Fruit fly (Drosophila melanogaster) whole organism, embryonic: ENCODE data around the gene eIF3d1.

Experiments used
- Bteb2 ChIP-seq: fragments of 200-800 bp; sonication (Bioruptor generic); optimal IDR thresholded peaks from 2 replicates; lab custom pipeline; 2016; ENCODE audit warnings: missing biosample characterization, missing genetic modification characterization
- CG10959 ChIP-seq: fragments of 200-800 bp; sonication (Bioruptor generic); IDR thresholded peaks from 2 replicates; pipeline ENCODE4 v1.3.6; 2022; ENCODE audit warnings: missing biosample characterization, missing genetic modification characterization
- CG11093 ChIP-seq: fragments of 200-800 bp; sonication (Bioruptor generic); IDR thresholded peaks from 3 replicates; pipeline ENCODE4 v1.3.6; 2022; ENCODE audit warnings: missing biosample characterization, missing genetic modification characterization
- CG11398 ChIP-seq: fragments of 200-800 bp; sonication (Bioruptor generic); optimal IDR thresholded peaks from 2 replicates; lab custom pipeline; 2016; ENCODE audit warnings: missing biosample characterization, missing genetic modification characterization
- CG12769 ChIP-seq: fragments of 200-800 bp; sonication (Bioruptor generic); optimal IDR thresholded peaks from 2 replicates; lab custom pipeline; 2019; ENCODE audit warnings: missing biosample characterization, mild to moderate bottlenecking, missing genetic modification characterization, moderate library complexity
- CG12942 ChIP-seq: fragments of 200-800 bp; sonication (Bioruptor generic); optimal IDR thresholded peaks from 3 replicates; lab custom pipeline; 2016; ENCODE audit warnings: missing biosample characterization, missing genetic modification characterization
- CG13424 ChIP-seq: fragments of 200-800 bp; sonication (Bioruptor generic); optimal IDR thresholded peaks from 2 replicates; lab custom pipeline; 2019; ENCODE audit warnings: missing biosample characterization, mild to moderate bottlenecking, missing genetic modification characterization, moderate library complexity
- CG1529 ChIP-seq: fragments of 200-800 bp; sonication (Bioruptor generic); optimal IDR thresholded peaks from 3 replicates; lab custom pipeline; 2018; ENCODE audit warnings: missing biosample characterization, missing genetic modification characterization
- CG17612 ChIP-seq: fragments of 200-800 bp; sonication (Bioruptor generic); IDR thresholded peaks from 2 replicates; pipeline ENCODE4 v1.3.6; 2022; ENCODE audit warnings: missing biosample characterization, missing genetic modification characterization
- CG18011 ChIP-seq: fragments of 200-800 bp; sonication (Bioruptor generic); optimal IDR thresholded peaks from 2 replicates; lab custom pipeline; 2017; ENCODE audit warnings: missing biosample characterization, missing genetic modification characterization, mild to moderate bottlenecking, moderate library complexity, missing genotype
- CG18476 ChIP-seq: fragments of 200-800 bp; sonication (Bioruptor generic); optimal IDR thresholded peaks from 2 replicates; lab custom pipeline; 2016; ENCODE audit warnings: missing biosample characterization, mild to moderate bottlenecking, missing genetic modification characterization
- CG18599 ChIP-seq: fragments of 200-800 bp; sonication (Bioruptor generic); optimal IDR thresholded peaks from 3 replicates; lab custom pipeline; 2017; ENCODE audit warnings: missing biosample characterization, missing genetic modification characterization, mild to moderate bottlenecking, moderate library complexity, missing genetic modification reagents
- CG2202 ChIP-seq: fragments of 200-800 bp; sonication (Bioruptor generic); optimal IDR thresholded peaks from 2 replicates; lab custom pipeline; 2018; ENCODE audit warnings: missing biosample characterization, mild to moderate bottlenecking, missing genetic modification characterization
- CG3065 ChIP-seq: fragments of 200-800 bp; sonication (Bioruptor generic); optimal IDR thresholded peaks from 2 replicates; lab custom pipeline; 2016; ENCODE audit warnings: missing biosample characterization, missing genetic modification characterization
- CG32772 ChIP-seq: fragments of 200-800 bp; sonication (Bioruptor generic); IDR thresholded peaks from 2 replicates; pipeline ENCODE4 v1.3.6; 2022; ENCODE audit warnings: missing biosample characterization, missing genetic modification characterization
- CG6654 ChIP-seq: fragments of 200-800 bp; sonication (Bioruptor generic); optimal IDR thresholded peaks from 2 replicates; lab custom pipeline; 2017; ENCODE audit warnings: missing biosample characterization, mild to moderate bottlenecking, missing genetic modification characterization
- CG7556 ChIP-seq: fragments of 200-800 bp; sonication (Bioruptor generic); optimal IDR thresholded peaks from 2 replicates; lab custom pipeline; 2017; ENCODE audit warnings: missing biosample characterization, mild to moderate bottlenecking, missing genetic modification characterization
- CG8359 ChIP-seq: fragments of 200-800 bp; sonication (Bioruptor generic); optimal IDR thresholded peaks from 2 replicates; lab custom pipeline; 2017; ENCODE audit warnings: missing biosample characterization, mild to moderate bottlenecking, missing genetic modification characterization, borderline replicate concordance
- CG8924 ChIP-seq: fragments of 200-800 bp; optimal IDR thresholded peaks from 3 replicates; lab custom pipeline; 2019; ENCODE audit warnings: missing biosample characterization, mild to moderate bottlenecking, missing genetic modification characterization, moderate library complexity
- D19A ChIP-seq: fragments of 200-800 bp; optimal IDR thresholded peaks from 3 replicates; lab custom pipeline; 2019; ENCODE audit warnings: missing biosample characterization, mild to moderate bottlenecking, missing genetic modification characterization, moderate library complexity
- Dip3 ChIP-seq: fragments of 200-800 bp; sonication (Bioruptor generic); optimal IDR thresholded peaks from 3 replicates; lab custom pipeline; 2016; ENCODE audit warnings: missing biosample characterization, missing genetic modification characterization
- E2f1 ChIP-seq: fragments of 200-800 bp; sonication (Bioruptor generic); IDR thresholded peaks from 2 replicates; pipeline ENCODE4 v1.3.6; 2022; ENCODE audit warnings: missing biosample characterization, missing genetic modification characterization
- Gug ChIP-seq: fragments of 200-800 bp; sonication (Bioruptor generic); IDR thresholded peaks from 4 replicates; pipeline ENCODE4 v1.3.6; 2022; ENCODE audit warnings: missing biosample characterization, missing genetic modification characterization
- Hmr ChIP-seq: fragments of 200-800 bp; sonication (Bioruptor generic); optimal IDR thresholded peaks from 3 replicates; lab custom pipeline; 2017; ENCODE audit warnings: mild to moderate bottlenecking, missing biosample characterization, missing genetic modification reagents, missing genetic modification characterization
- Jarid2 ChIP-seq: fragments of 200-800 bp; sonication (Bioruptor generic); optimal IDR thresholded peaks from 3 replicates; lab custom pipeline; 2017; ENCODE audit warnings: mild to moderate bottlenecking, missing biosample characterization, missing genetic modification reagents, missing genetic modification characterization
- Lhr ChIP-seq: fragments of 200-800 bp; sonication (Bioruptor generic); optimal IDR thresholded peaks from 3 replicates; lab custom pipeline; 2017; ENCODE audit warnings: mild to moderate bottlenecking, missing biosample characterization, missing genetic modification reagents, missing genetic modification characterization
- Lpt ChIP-seq: fragments of >200 bp; optimal IDR thresholded peaks from 2 replicates; lab custom pipeline; 2018; ENCODE audit warnings: missing biosample characterization, missing genetic modification characterization
- MTF-1 ChIP-seq: fragments of 200-800 bp; sonication (Bioruptor generic); optimal IDR thresholded peaks from 2 replicates; lab custom pipeline; 2018; ENCODE audit warnings: missing biosample characterization, mild to moderate bottlenecking, missing genetic modification characterization, borderline replicate concordance
- NK7.1 ChIP-seq: fragments of 200-800 bp; sonication (Bioruptor generic); optimal IDR thresholded peaks from 3 replicates; lab custom pipeline; 2016; ENCODE audit warnings: missing biosample characterization, missing genetic modification characterization
- Rx ChIP-seq: fragments of 200-800 bp; sonication (Bioruptor generic); IDR thresholded peaks from 2 replicates; pipeline ENCODE4 v1.3.6; 2022; ENCODE audit warnings: missing biosample characterization, missing genetic modification characterization
- Sin3A ChIP-seq: fragments of >200 bp; optimal IDR thresholded peaks from 2 replicates; lab custom pipeline; 2018
- Usf ChIP-seq: fragments of 200-800 bp; sonication (Bioruptor generic); optimal IDR thresholded peaks from 2 replicates; lab custom pipeline; 2017; ENCODE audit warnings: missing genotype, missing biosample characterization, missing genetic modification characterization
- ara ChIP-seq: fragments of 200-800 bp; sonication (Bioruptor generic); IDR thresholded peaks from 2 replicates; pipeline ENCODE4 v1.3.6; 2022; ENCODE audit warnings: missing biosample characterization, missing genetic modification characterization
- bsh ChIP-seq, 2 experiments: fragments of 200-800 bp; sonication (Bioruptor generic); optimal IDR thresholded peaks; 2 replicates each; lab custom pipeline; 2017 to 2018; ENCODE audit warnings: mild to moderate bottlenecking in 2 of 2, missing biosample characterization in 2 of 2, missing genetic modification characterization in 2 of 2, moderate library complexity in 1 of 2
- chm ChIP-seq: fragments of 200-800 bp; sonication (Bioruptor generic); IDR thresholded peaks from 2 replicates; pipeline ENCODE4 v1.3.6; 2022; ENCODE audit warnings: missing biosample characterization, missing genetic modification characterization
- crol ChIP-seq: fragments of 200-800 bp; sonication (Bioruptor generic); IDR thresholded peaks from 2 replicates; pipeline ENCODE4 v1.3.6; 2022; ENCODE audit warnings: missing biosample characterization, missing genetic modification characterization
- grau ChIP-seq: fragments of 200-800 bp; optimal IDR thresholded peaks from 3 replicates; lab custom pipeline; 2019; ENCODE audit warnings: missing biosample characterization, mild to moderate bottlenecking, missing genetic modification characterization, moderate library complexity
- gro ChIP-seq: fragments of 200-800 bp; sonication (Bioruptor generic); optimal IDR thresholded peaks from 2 replicates; lab custom pipeline; 2016; ENCODE audit warnings: missing biosample characterization, missing genetic modification characterization
- hbn ChIP-seq: fragments of 200-800 bp; sonication (Bioruptor generic); IDR thresholded peaks from 2 replicates; pipeline ENCODE4 v1.3.6; 2022; ENCODE audit warnings: missing biosample characterization, missing genetic modification characterization; ENCODE audit not compliant: partially characterized antibody
- insv ChIP-seq, 2 experiments: fragments of 200-800 bp; sonication (Bioruptor generic); optimal IDR thresholded peaks; 3 replicates each; lab custom pipeline; 2016 to 2018; ENCODE audit warnings: missing biosample characterization in 2 of 2, missing genetic modification characterization in 2 of 2
- kah ChIP-seq: fragments of 200-800 bp; sonication (Bioruptor generic); optimal IDR thresholded peaks from 2 replicates; lab custom pipeline; 2018; ENCODE audit warnings: missing biosample characterization, mild to moderate bottlenecking, missing genetic modification characterization
- klu ChIP-seq: fragments of 200-800 bp; sonication (Bioruptor generic); IDR thresholded peaks from 2 replicates; pipeline ENCODE4 v1.3.6; 2022; ENCODE audit warnings: missing biosample characterization, missing genetic modification characterization
- luna ChIP-seq: fragments of 200-800 bp; sonication (Bioruptor generic); optimal IDR thresholded peaks from 2 replicates; lab custom pipeline; 2016; ENCODE audit warnings: missing biosample characterization, missing genetic modification characterization
- pnt ChIP-seq: fragments of 200-800 bp; sonication (Bioruptor generic); optimal IDR thresholded peaks from 3 replicates; lab custom pipeline; 2016; ENCODE audit warnings: missing biosample characterization, missing genetic modification characterization
- salm ChIP-seq: fragments of 200-800 bp; sonication (Bioruptor generic); optimal IDR thresholded peaks from 2 replicates; lab custom pipeline; 2018; ENCODE audit warnings: missing biosample characterization, mild to moderate bottlenecking, missing genetic modification characterization
- sc ChIP-seq, 3 experiments: fragments of >200 bp in 2 of 3; fragments of 200-800 bp in 1 of 3; sonication (Bioruptor generic) in 1 of 3; optimal IDR thresholded peaks; 2 replicates in 2 of 3; 3 replicates in 1 of 3; lab custom pipeline; 2017; ENCODE audit warnings: mild to moderate bottlenecking in 1 of 3, missing biosample characterization in 1 of 3, missing genetic modification characterization in 1 of 3, missing genetic modification reagents in 1 of 3
- sisA ChIP-seq: fragments of 200-800 bp; sonication (Bioruptor generic); IDR thresholded peaks from 2 replicates; pipeline ENCODE4 v1.3.6; 2022; ENCODE audit warnings: missing biosample characterization, missing genetic modification characterization
- slou ChIP-seq: fragments of 200-800 bp; sonication (Bioruptor generic); optimal IDR thresholded peaks from 3 replicates; lab custom pipeline; 2016; ENCODE audit warnings: missing biosample characterization, missing genetic modification characterization
- so ChIP-seq: fragments of 200-800 bp; sonication (Bioruptor generic); IDR thresholded peaks from 3 replicates; pipeline ENCODE4 v1.3.6; 2022; ENCODE audit warnings: missing biosample characterization, missing genetic modification characterization
- vvl ChIP-seq: fragments of 200-800 bp; sonication (Bioruptor generic); IDR thresholded peaks from 2 replicates; pipeline ENCODE4 v1.3.6; 2022; ENCODE audit warnings: missing biosample characterization, missing genetic modification characterization

The eIF3d1 gene

dm6 chr3R:23723381-23724034 is 43.7 kb downstream of the eIF3d1 start (continued):
- TF ChIP-seq ara (peak; percentile 77), sisA (GFP tag; lab: Robert Waterston, UW) (no peak), Sin3A (lab: Kevin White, UChicago) (no peak), grau (no peak), Usf (no peak), CG2202 (peak; percentile 10), CG18476 (GFP tag; lab: Kevin White, UChicago) (peak; percentile 37), CG12769 (tag; lab: Kevin White, UChicago) (no peak), NK7.1 (no peak), crol (0 out of 2 replicates have a peak, but pooled peaks have one; percentile 3), CG18011 (no peak), hbn (GFP tag; lab: Robert Waterston, UW) (no peak), CG10959 (GFP tag; lab: Robert Waterston, UW) (peak; percentile 16; the same call in 1 of the 2 replicates), Rx (GFP tag; lab: Robert Waterston, UW) (no peak; the same call in 1 of the 2 replicates), Dip3 (no peak), E2f1 (GFP tag; lab: Robert Waterston, UW) (no peak), slou (no peak), pnt (peak; percentile 60), CG18599 (GFP tag; lab: Kevin White, UChicago) (no peak), CG11398 (peak; percentile 54), CG17612 (GFP tag; lab: Robert Waterston, UW) (no peak), Jarid2 (peak; percentile 38), CG3065 (GFP tag; lab: Kevin White, UChicago) (no peak), bsh (GFP tag; optimal IDR thresholded peaks at IDR 0.05; lab: Kevin White, UChicago) (peak in 1 of 2 experiments; percentile 44), salm (tag; lab: Kevin White, UChicago) (no peak), MTF-1 (GFP tag; lab: Kevin White, UChicago) (peak; percentile 95), CG7556 (GFP tag; lab: Kevin White, UChicago) (no peak), Lpt (GFP tag; lab: Kevin White, UChicago) (no peak), CG12942 (GFP tag; lab: Kevin White, UChicago) (no peak), gro (no peak), Hmr (GFP tag; lab: Kevin White, UChicago) (peak; percentile 51), chm (GFP tag; lab: Robert Waterston, UW) (0 out of 2 replicates have a peak, but pooled peaks have one; percentile 58), D19A (tag; lab: Kevin White, UChicago) (no peak), vvl (peak; percentile 78), CG32772 (GFP tag; lab: Robert Waterston, UW) (no peak), Gug (GFP tag; lab: Robert Waterston, UW) (no peak), sc (optimal IDR thresholded peaks at IDR 0.05; lab: Kevin White, UChicago) (no peak), sc (GFP tag; optimal IDR thresholded peaks at IDR 0.05; lab: Kevin White, UChicago) (peak; percentile 43), CG8924 (peak; percentile 39), Lhr (no peak), so (GFP tag; lab: Robert Waterston, UW) (peak; percentile 37; the same call in 1 of the 3 replicates), CG11093 (GFP tag; lab: Robert Waterston, UW) (no peak), CG6654 (GFP tag; lab: Kevin White, UChicago) (no peak), kah (GFP tag; lab: Kevin White, UChicago) (peak; percentile 31), Bteb2 (GFP tag; lab: Kevin White, UChicago) (no peak), luna (no peak), klu (GFP tag; lab: Robert Waterston, UW) (no peak), CG8359 (GFP tag; lab: Kevin White, UChicago) (peak; percentile 52), CG1529 (peak; percentile 39), CG13424 (tag; lab: Kevin White, UChicago) (peak; percentile 27), insv (GFP tag; optimal IDR thresholded peaks at IDR 0.05; lab: Kevin White, UChicago) (peak in 1 of 2 experiments; percentile 32)
